Fruit fly (Drosophila melanogaster): ENCODE measurements around the gene CG34327.

Gene CG34327

DNA sequence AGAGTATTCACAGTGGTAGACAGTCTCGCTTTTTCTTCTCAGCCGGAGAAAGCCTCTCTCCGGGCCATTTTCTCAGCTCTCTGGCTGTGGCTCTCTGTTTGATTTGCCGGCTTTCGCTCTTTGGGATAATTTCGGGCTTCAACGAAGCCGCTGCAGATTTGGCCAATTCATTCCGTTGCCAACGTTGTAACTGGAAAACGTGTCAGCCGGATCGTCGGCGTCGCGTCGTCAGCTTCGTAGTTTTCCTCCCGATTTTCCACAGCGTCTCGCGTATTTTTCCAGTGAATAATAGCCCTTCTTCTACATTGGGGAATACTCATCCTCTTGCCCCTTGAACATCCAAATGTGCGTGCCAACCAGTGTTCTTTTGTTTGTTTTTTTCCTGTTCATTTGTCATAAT lies 9.0 kb upstream of the CG34327 start, which contains the start of gene f:
TSS of gene f (plus strand) at position 301 of the 400 bp plus-strand sequence.
- TF ChIP-seq h (GFP tag; optimal IDR thresholded peaks at IDR 0.05) (no peak), sv (GFP tag; optimal IDR thresholded peaks at IDR 0.05) (no peak), Hr83 (GFP tag; optimal IDR thresholded peaks at IDR 0.05; ENCODE audit: poor library complexity, severe bottlenecking) (no peak), dmrt93B (GFP tag; optimal IDR thresholded peaks at IDR 0.05) (no peak), ey (GFP tag; optimal IDR thresholded peaks at IDR 0.05) (no peak), br (GFP tag; optimal IDR thresholded peaks at IDR 0.05) (no peak), N (GFP tag; optimal IDR thresholded peaks at IDR 0.05) (no peak), Vsx2 (GFP tag; optimal IDR thresholded peaks at IDR 0.05; ENCODE audit: partially characterized antibody) (no peak), Hnf4 (GFP tag; optimal IDR thresholded peaks at IDR 0.05) (no peak)

DNA sequence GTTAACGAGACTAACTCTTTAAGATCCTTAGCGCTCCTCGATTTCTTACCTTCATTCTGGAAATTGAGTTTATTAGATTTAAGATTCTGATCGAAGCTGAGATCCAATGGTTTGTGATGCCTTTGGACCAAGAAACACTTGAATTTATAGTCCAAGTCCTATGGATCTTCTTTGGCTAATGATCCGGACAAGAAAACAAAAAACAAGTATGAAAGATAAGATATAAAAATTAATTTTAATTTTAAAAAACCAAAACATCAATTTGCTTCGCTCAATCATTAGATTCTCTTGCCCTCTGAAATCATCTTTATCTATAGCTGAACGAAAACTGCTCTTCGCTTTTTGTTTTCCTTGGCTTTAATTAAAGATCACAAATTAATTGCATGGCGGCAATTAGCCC lies 7.3 kb upstream of the CG34327 start, which contains the start of gene CG10597:
TSS of gene CG10597 (minus strand) at position 101 of the 400 bp plus-strand sequence.
- no peak for TF ChIP-seq Myc (optimal IDR thresholded peaks at IDR 0.05)
- TF ChIP-seq N (GFP tag; optimal IDR thresholded peaks at IDR 0.05), result no peak
- TF ChIP-seq Rel (GFP tag; optimal IDR thresholded peaks at IDR 0.05), result no peak
- TF ChIP-seq Rel (tag; optimal IDR thresholded peaks at IDR 0.05), result no peak
- TF ChIP-seq dl (GFP tag; optimal IDR thresholded peaks at IDR 0.05; ENCODE audit: insufficient read depth in 1 of 2, partially characterized antibody in 2 of 2), result no peak
- TF ChIP-seq Hnf4 (GFP tag; optimal IDR thresholded peaks at IDR 0.05), result no peak
- no peak for TF ChIP-seq h (GFP tag; optimal IDR thresholded peaks at IDR 0.05)
- TF ChIP-seq Hr78 (GFP tag; optimal IDR thresholded peaks at IDR 0.05), result no peak
- no peak for TF ChIP-seq fru (GFP tag; optimal IDR thresholded peaks at IDR 0.05)
- no peak for TF ChIP-seq sage (GFP tag; optimal IDR thresholded peaks at IDR 0.05)

DNA sequence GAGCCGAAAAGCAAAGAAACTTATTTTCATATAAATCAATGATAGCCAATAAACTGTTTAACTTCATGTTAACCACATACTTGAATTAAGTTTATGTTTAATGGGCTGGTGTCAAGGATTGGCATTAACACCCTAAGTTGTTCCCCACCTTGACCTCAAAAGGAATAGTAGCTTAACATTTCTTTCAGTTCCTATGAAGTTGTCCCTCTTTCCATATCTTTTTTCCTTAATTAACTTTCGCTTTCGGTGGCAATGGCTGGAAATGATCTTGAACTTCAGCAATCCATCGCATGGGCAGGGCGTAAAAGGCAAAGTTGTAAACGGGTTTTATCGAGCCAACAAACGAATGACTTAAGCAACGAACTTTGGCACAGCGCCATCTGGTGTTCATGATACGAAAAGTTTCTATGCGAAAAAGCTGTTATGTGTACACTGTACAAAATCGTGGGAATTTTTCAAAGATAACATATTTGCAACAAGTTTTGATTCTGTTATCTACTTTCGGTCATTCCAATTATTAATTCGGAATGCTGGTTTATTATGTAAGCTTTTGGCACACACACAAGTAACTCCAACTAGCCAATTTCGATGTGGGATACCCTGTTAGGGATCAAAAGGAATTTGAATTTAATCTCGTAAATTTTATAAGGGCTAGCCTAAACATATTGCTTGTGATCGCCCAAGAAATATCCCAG lies 6.0 kb upstream of the CG34327 start:
- TF ChIP-seq Sp1 (GFP tag; optimal IDR thresholded peaks at IDR 0.05), result no peak
- TF ChIP-seq N (GFP tag; optimal IDR thresholded peaks at IDR 0.05), result no peak
- TF ChIP-seq fru (GFP tag; optimal IDR thresholded peaks at IDR 0.05), result peak; percentile 32
- TF ChIP-seq OdsH (GFP tag; optimal IDR thresholded peaks at IDR 0.05), result no peak
- peak; percentile 29 for TF ChIP-seq Hnf4 (GFP tag; optimal IDR thresholded peaks at IDR 0.05)
- no peak for TF ChIP-seq sv (GFP tag; optimal IDR thresholded peaks at IDR 0.05)
- TF ChIP-seq rgr (GFP tag; optimal IDR thresholded peaks at IDR 0.05), result peak; percentile 40
- TF ChIP-seq foxo (GFP tag; optimal IDR thresholded peaks at IDR 0.05), result peak in 1 of 2 experiments; percentile 45
- TF ChIP-seq br (GFP tag; optimal IDR thresholded peaks at IDR 0.05), result peak; percentile 23
- peak; percentile 25 for TF ChIP-seq ey (GFP tag; optimal IDR thresholded peaks at IDR 0.05)

DNA sequence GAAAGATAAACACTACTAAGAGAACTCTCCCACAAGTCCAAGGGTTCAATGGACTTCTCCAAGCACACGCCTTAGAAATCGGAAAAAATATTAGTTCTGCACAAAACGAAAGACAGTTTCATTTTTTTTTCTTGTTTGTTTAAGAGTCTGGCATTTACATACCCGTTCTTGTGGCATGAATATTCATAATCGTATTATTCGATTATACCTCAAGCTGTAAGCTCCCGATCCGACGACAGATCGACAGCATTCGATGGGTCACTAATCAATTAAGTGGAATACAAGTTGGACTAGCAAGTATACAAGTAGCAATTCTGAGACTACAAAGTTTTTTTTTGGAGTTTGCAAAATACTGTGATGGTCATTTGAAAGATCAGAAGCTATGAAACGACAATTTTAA lies 3.8 kb upstream of the CG34327 start:
- TF ChIP-seq Hnf4 (GFP tag; optimal IDR thresholded peaks at IDR 0.05), result no peak
- no peak for TF ChIP-seq br (GFP tag; optimal IDR thresholded peaks at IDR 0.05)
- no peak for TF ChIP-seq dl (GFP tag; optimal IDR thresholded peaks at IDR 0.05; ENCODE audit: insufficient read depth in 1 of 2, partially characterized antibody in 2 of 2)
- TF ChIP-seq CG9705 (GFP tag; optimal IDR thresholded peaks at IDR 0.05), result no peak
- TF ChIP-seq OdsH (GFP tag; optimal IDR thresholded peaks at IDR 0.05), result no peak
- no peak for TF ChIP-seq usp (GFP tag; optimal IDR thresholded peaks at IDR 0.05)
- TF ChIP-seq Dif (GFP tag; optimal IDR thresholded peaks at IDR 0.05; ENCODE audit: partially characterized antibody), result no peak
- no peak for TF ChIP-seq Abd-B (GFP tag; optimal IDR thresholded peaks at IDR 0.05)
- no peak for TF ChIP-seq HLH106 (tag; optimal IDR thresholded peaks at IDR 0.05)
- TF ChIP-seq pan (optimal IDR thresholded peaks at IDR 0.05), result no peak
- TF ChIP-seq Rel (GFP tag; optimal IDR thresholded peaks at IDR 0.05), result no peak
- TF ChIP-seq Rel (tag; optimal IDR thresholded peaks at IDR 0.05), result no peak
- no peak for TF ChIP-seq dmrt93B (GFP tag; optimal IDR thresholded peaks at IDR 0.05)
- TF ChIP-seq tai (GFP tag; optimal IDR thresholded peaks at IDR 0.05), result no peak
- TF ChIP-seq GATAd (GFP tag; optimal IDR thresholded peaks at IDR 0.05), result no peak
- no peak for TF ChIP-seq sage (GFP tag; optimal IDR thresholded peaks at IDR 0.05)
- no peak for TF ChIP-seq Mio (GFP tag; optimal IDR thresholded peaks at IDR 0.05)

DNA sequence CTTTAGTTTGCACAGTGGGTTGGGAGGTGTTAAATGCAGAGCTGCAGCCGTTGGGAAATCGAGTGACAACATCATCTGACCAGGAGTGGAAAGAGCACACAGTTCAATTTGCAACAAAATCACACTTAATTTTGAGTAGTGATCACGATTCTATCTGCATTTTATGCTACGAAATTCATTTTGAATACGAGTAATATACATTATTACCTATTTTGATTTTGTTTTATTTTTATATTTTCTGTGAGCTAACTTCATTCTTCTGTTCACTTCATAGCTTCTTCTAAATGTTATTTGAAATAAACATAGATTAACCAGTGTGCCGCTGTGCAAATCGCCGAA lies 3.0 kb upstream of the CG34327 start, which contains the start of gene CG10598:
TSS of gene CG10598 (minus strand) at position 187 of the 339 bp plus-strand sequence.
- TF ChIP-seq HLH106 (tag; optimal IDR thresholded peaks at IDR 0.05) (no peak), N (GFP tag; optimal IDR thresholded peaks at IDR 0.05) (no peak), dl (GFP tag; optimal IDR thresholded peaks at IDR 0.05; ENCODE audit: insufficient read depth in 1 of 2, partially characterized antibody in 2 of 2) (no peak), rgr (GFP tag; optimal IDR thresholded peaks at IDR 0.05) (no peak), Hr78 (GFP tag; optimal IDR thresholded peaks at IDR 0.05) (no peak), pan (optimal IDR thresholded peaks at IDR 0.05) (no peak), Abd-B (GFP tag; optimal IDR thresholded peaks at IDR 0.05) (no peak), OdsH (GFP tag; optimal IDR thresholded peaks at IDR 0.05) (no peak), tai (GFP tag; optimal IDR thresholded peaks at IDR 0.05) (no peak), dsf (GFP tag; optimal IDR thresholded peaks at IDR 0.05; ENCODE audit: borderline replicate concordance) (no peak), CG32264 (GFP tag; optimal IDR thresholded peaks at IDR 0.05) (no peak), Vsx2 (GFP tag; optimal IDR thresholded peaks at IDR 0.05; ENCODE audit: partially characterized antibody) (no peak), br (GFP tag; optimal IDR thresholded peaks at IDR 0.05) (no peak), usp (GFP tag; optimal IDR thresholded peaks at IDR 0.05) (no peak), Hr83 (GFP tag; optimal IDR thresholded peaks at IDR 0.05; ENCODE audit: poor library complexity, severe bottlenecking) (no peak)

Data from whole organism, wandering third instar larva.